Worm (Caenorhabditis elegans) whole organism, young adult: ENCODE results near the gene sdz-15.
A peak's percentile ranks its signal among the peaks of the same experiment; 100 is the strongest.

ENCODE experiments used
- B0019.2 ChIP-seq: fragments of 200-800 bp; sonication (Bioruptor generic); conservative IDR thresholded peaks from 2 replicates; pipeline ENCODE4 v1.3.6; 2022; ENCODE audit warnings: missing genetic modification reagents, missing genetic modification characterization, missing compliant biosample characterization
- B0035.1 ChIP-seq: sonication (generic microtip); optimal IDR thresholded peaks from 2 replicates; lab custom pipeline; 2016; ENCODE audit warnings: missing genetic modification characterization, mild to moderate bottlenecking, missing compliant biosample characterization, missing genotype, missing genetic modification reagents
- C06A6.2 ChIP-seq: fragments of 200-800 bp; sonication (Bioruptor generic); conservative IDR thresholded peaks from 2 replicates; pipeline ENCODE4 v1.3.6; 2022; ENCODE audit warnings: missing genetic modification characterization, missing compliant biosample characterization
- F22D6.2 ChIP-seq: sonication (generic microtip); optimal IDR thresholded peaks from 2 replicates; lab custom pipeline; 2016; ENCODE audit warnings: mild to moderate bottlenecking, missing genetic modification characterization, missing compliant biosample characterization
- F52B5.7 ChIP-seq: sonication (generic microtip); optimal IDR thresholded peaks from 2 replicates; lab custom pipeline; 2016; ENCODE audit warnings: mild to moderate bottlenecking, missing genetic modification characterization, missing compliant biosample characterization
- K12H6.12 ChIP-seq: fragments of 200-800 bp; sonication (Bioruptor generic); optimal IDR thresholded peaks from 2 replicates; lab custom pipeline; 2018; ENCODE audit warnings: mild to moderate bottlenecking, missing genetic modification characterization, missing compliant biosample characterization
- T07F8.4 ChIP-seq: sonication (generic microtip); optimal IDR thresholded peaks from 2 replicates; lab custom pipeline; 2016; ENCODE audit warnings: mild to moderate bottlenecking, missing genetic modification characterization, moderate library complexity, missing compliant biosample characterization
- Y79H2A.3 ChIP-seq: fragments of 200-800 bp; sonication (Bioruptor generic); conservative IDR thresholded peaks from 2 replicates; pipeline ENCODE4 v1.3.6; 2022; ENCODE audit warnings: missing genetic modification reagents, missing genetic modification characterization, missing compliant biosample characterization
- akir-1 ChIP-seq: fragments of 200-800 bp; sonication (Bioruptor generic); optimal IDR thresholded peaks from 2 replicates; lab custom pipeline; 2018; ENCODE audit warnings: mild to moderate bottlenecking, missing genetic modification characterization, moderate library complexity, missing compliant biosample characterization
- ama-1 ChIP-seq, 3 experiments: fragments of 150-350 bp in 1 of 3; sonication (generic microtip) in 2 of 3; optimal IDR thresholded peaks; 2 replicates each; lab custom pipeline; 2014 to 2018; ENCODE audit warnings: missing biosample characterization in 2 of 3, missing genetic modification characterization in 2 of 3, missing genetic modification reagents in 2 of 3
- aptf-2 ChIP-seq: fragments of 200-800 bp; sonication (Bioruptor generic); conservative IDR thresholded peaks from 2 replicates; pipeline ENCODE4 v1.3.6; 2022; ENCODE audit warnings: missing genetic modification reagents, missing genetic modification characterization, missing compliant biosample characterization
- aptf-3 ChIP-seq: fragments of 200-800 bp; sonication (Bioruptor generic); IDR thresholded peaks from 2 replicates; pipeline ENCODE4 v1.3.6; 2022; ENCODE audit warnings: missing genetic modification characterization, missing compliant biosample characterization
- attf-5 ChIP-seq: fragments of 200-800 bp; sonication (Bioruptor generic); optimal IDR thresholded peaks from 2 replicates; lab custom pipeline; 2018; ENCODE audit warnings: mild to moderate bottlenecking, missing genetic modification characterization, missing compliant biosample characterization
- bed-2 ChIP-seq: fragments of 200-800 bp; sonication (Bioruptor generic); IDR thresholded peaks from 2 replicates; pipeline ENCODE4 v1.3.6; 2022; ENCODE audit warnings: missing genetic modification reagents, missing genetic modification characterization, missing compliant biosample characterization
- ceh-58 ChIP-seq: fragments of 200-800 bp; sonication (Bioruptor generic); IDR thresholded peaks from 2 replicates; pipeline ENCODE4 v1.3.6; 2022; ENCODE audit warnings: missing genetic modification characterization, missing compliant biosample characterization
- die-1 ChIP-seq: sonication (generic microtip); optimal IDR thresholded peaks from 2 replicates; lab custom pipeline; 2016; ENCODE audit warnings: missing genotype, mild to moderate bottlenecking, missing genetic modification characterization, missing compliant biosample characterization
- dox-1 ChIP-seq: fragments of 200-800 bp; sonication (Bioruptor generic); IDR thresholded peaks from 2 replicates; pipeline ENCODE4 v1.3.6; 2022; ENCODE audit warnings: missing genetic modification reagents, missing genetic modification characterization, missing compliant biosample characterization
- dpff-1 ChIP-seq: sonication (generic microtip); optimal IDR thresholded peaks from 2 replicates; lab custom pipeline; 2017; ENCODE audit warnings: mild to moderate bottlenecking, missing genetic modification characterization, missing compliant biosample characterization
- efl-1 ChIP-seq: fragments of 150-350 bp; optimal IDR thresholded peaks from 2 replicates; lab custom pipeline; 2014; ENCODE audit warnings: missing biosample characterization, missing genetic modification reagents, missing genetic modification characterization
- egrh-3 ChIP-seq: fragments of 200-800 bp; sonication (Bioruptor generic); IDR thresholded peaks from 2 replicates; pipeline ENCODE4 v1.3.6; 2022; ENCODE audit warnings: missing genetic modification reagents, missing genetic modification characterization, missing compliant biosample characterization
- ets-4 ChIP-seq: fragments of 200-800 bp; sonication (Bioruptor generic); optimal IDR thresholded peaks from 2 replicates; lab custom pipeline; 2018; ENCODE audit warnings: mild to moderate bottlenecking, missing genetic modification characterization, missing compliant biosample characterization
- gei-17 ChIP-seq: fragments of 200-800 bp; sonication (Bioruptor generic); optimal IDR thresholded peaks from 2 replicates; lab custom pipeline; 2018; ENCODE audit warnings: mild to moderate bottlenecking, missing genetic modification characterization, missing compliant biosample characterization
- him-1 ChIP-seq: sonication (generic microtip); optimal IDR thresholded peaks from 2 replicates; lab custom pipeline; 2016; ENCODE audit warnings: missing genotype, missing genetic modification reagents, missing genetic modification characterization, missing compliant biosample characterization
- hmg-1.2 ChIP-seq: fragments of 200-800 bp; sonication (Bioruptor generic); IDR thresholded peaks from 2 replicates; pipeline ENCODE4 v1.3.6; 2022; ENCODE audit warnings: missing genetic modification reagents, missing genetic modification characterization, missing compliant biosample characterization
- hmg-20 ChIP-seq: fragments of 200-800 bp; sonication (Bioruptor generic); IDR thresholded peaks from 2 replicates; pipeline ENCODE4 v1.3.6; 2022; ENCODE audit warnings: missing genetic modification reagents, missing genetic modification characterization, missing compliant biosample characterization
- let-607 ChIP-seq, 2 experiments: fragments of 200-800 bp in 1 of 2; sonication (Bioruptor generic) in 1 of 2; sonication (generic microtip) in 1 of 2; optimal IDR thresholded peaks; 2 replicates each; lab custom pipeline; 2016 to 2018; ENCODE audit warnings: mild to moderate bottlenecking in 2 of 2, missing compliant biosample characterization in 2 of 2, missing genetic modification characterization in 2 of 2, moderate library complexity in 2 of 2, missing genotype in 1 of 2
- lsl-1 ChIP-seq: fragments of 200-800 bp; sonication (Bioruptor generic); optimal IDR thresholded peaks from 2 replicates; lab custom pipeline; 2018; ENCODE audit warnings: mild to moderate bottlenecking, missing genetic modification characterization, moderate library complexity, missing compliant biosample characterization
- lsy-27 ChIP-seq: sonication (generic microtip); optimal IDR thresholded peaks from 2 replicates; lab custom pipeline; 2017; ENCODE audit warnings: missing genetic modification characterization, mild to moderate bottlenecking, missing compliant biosample characterization, antibody characterized with exemption, missing genotype, borderline replicate concordance; ENCODE audit not compliant: insufficient read depth
- madf-6 ChIP-seq: fragments of 200-800 bp; sonication (Bioruptor generic); IDR thresholded peaks from 2 replicates; pipeline ENCODE4 v1.3.6; 2022; ENCODE audit warnings: missing genetic modification reagents, missing genetic modification characterization, missing compliant biosample characterization
- mcd-1 ChIP-seq: fragments of 200-800 bp; sonication (Bioruptor generic); IDR thresholded peaks from 2 replicates; pipeline ENCODE4 v1.3.6; 2022; ENCODE audit warnings: missing genetic modification reagents, missing genetic modification characterization, missing compliant biosample characterization
- nfya-1 ChIP-seq: sonication (generic microtip); optimal IDR thresholded peaks from 2 replicates; lab custom pipeline; 2017; ENCODE audit warnings: antibody characterized with exemption, missing compliant biosample characterization, missing genetic modification characterization, borderline replicate concordance; ENCODE audit not compliant: insufficient read depth
- nhr-120 ChIP-seq: fragments of 200-800 bp; sonication (Bioruptor generic); IDR thresholded peaks from 2 replicates; pipeline ENCODE4 v1.3.6; 2022; ENCODE audit warnings: missing genetic modification characterization, missing compliant biosample characterization
- nhr-179 ChIP-seq: sonication (generic microtip); optimal IDR thresholded peaks from 2 replicates; lab custom pipeline; 2016; ENCODE audit warnings: mild to moderate bottlenecking, missing genetic modification characterization, missing compliant biosample characterization
- nhr-27 ChIP-seq: fragments of 200-800 bp; sonication (Bioruptor generic); optimal IDR thresholded peaks from 2 replicates; lab custom pipeline; 2018; ENCODE audit warnings: mild to moderate bottlenecking, missing genetic modification characterization, moderate library complexity, missing compliant biosample characterization
- nhr-80 ChIP-seq: sonication (generic microtip); optimal IDR thresholded peaks from 2 replicates; lab custom pipeline; 2016; ENCODE audit warnings: missing genetic modification characterization, missing compliant biosample characterization
- nhr-90 ChIP-seq: sonication (generic microtip); optimal IDR thresholded peaks from 2 replicates; lab custom pipeline; 2016; ENCODE audit warnings: missing genotype, mild to moderate bottlenecking, missing genetic modification characterization, missing compliant biosample characterization
- rpc-1 ChIP-seq, 2 experiments: fragments of 150-350 bp in 1 of 2; sonication (generic microtip) in 1 of 2; optimal IDR thresholded peaks; 2 replicates each; lab custom pipeline; 2014 to 2018; ENCODE audit warnings: missing biosample characterization in 1 of 2, missing genetic modification characterization in 1 of 2, missing genetic modification reagents in 1 of 2, missing genotype in 1 of 2
- snpc-1.3 ChIP-seq: sonication (generic microtip); optimal IDR thresholded peaks from 2 replicates; lab custom pipeline; 2017; ENCODE audit warnings: missing genetic modification characterization, mild to moderate bottlenecking, missing compliant biosample characterization, antibody characterized with exemption, moderate library complexity, missing genotype, missing genetic modification reagents; ENCODE audit not compliant: insufficient read depth
- snpc-3.4 ChIP-seq: sonication (generic microtip); optimal IDR thresholded peaks from 2 replicates; lab custom pipeline; 2017; ENCODE audit warnings: missing genetic modification characterization, mild to moderate bottlenecking, missing compliant biosample characterization, antibody characterized with exemption, moderate library complexity, missing genotype, missing genetic modification reagents
- snpc-4 ChIP-seq, 5 experiments: fragments of 150-350 bp in 1 of 5; sonication (generic microtip) in 4 of 5; optimal IDR thresholded peaks; 2 replicates each; lab custom pipeline; 2014 to 2018; ENCODE audit warnings: missing genetic modification characterization in 5 of 5, missing biosample characterization in 3 of 5, antibody characterized with exemption in 2 of 5, mild to moderate bottlenecking in 2 of 5, missing compliant biosample characterization in 2 of 5, missing genotype in 2 of 5, moderate library complexity in 2 of 5, missing genetic modification reagents in 1 of 5
- sptf-2 ChIP-seq: fragments of 200-800 bp; sonication (Bioruptor generic); optimal IDR thresholded peaks from 2 replicates; lab custom pipeline; 2018; ENCODE audit warnings: mild to moderate bottlenecking, missing genetic modification characterization, missing compliant biosample characterization
- tbx-9 ChIP-seq: sonication (generic microtip); optimal IDR thresholded peaks from 2 replicates; lab custom pipeline; 2016; ENCODE audit warnings: borderline replicate concordance, missing genetic modification characterization, inconsistent platforms, missing compliant biosample characterization
- zim-3 ChIP-seq: sonication (generic microtip); optimal IDR thresholded peaks from 2 replicates; lab custom pipeline; 2017; ENCODE audit warnings: mild to moderate bottlenecking, missing genetic modification characterization, moderate library complexity, missing compliant biosample characterization
- ztf-18 ChIP-seq: sonication (generic microtip); optimal IDR thresholded peaks from 2 replicates; lab custom pipeline; 2016; ENCODE audit warnings: missing genotype, mild to moderate bottlenecking, missing genetic modification characterization, missing compliant biosample characterization
- ztf-25 ChIP-seq: fragments of 200-800 bp; sonication (Bioruptor generic); IDR thresholded peaks from 2 replicates; pipeline ENCODE4 v1.3.6; 2022; ENCODE audit warnings: missing genetic modification reagents, missing genetic modification characterization, missing compliant biosample characterization
- ztf-28 ChIP-seq: fragments of 200-800 bp; sonication (Bioruptor generic); IDR thresholded peaks from 2 replicates; pipeline ENCODE4 v1.3.6; 2022; ENCODE audit warnings: missing genetic modification reagents, missing genetic modification characterization, missing compliant biosample characterization

sdz-15 gene

DNA sequence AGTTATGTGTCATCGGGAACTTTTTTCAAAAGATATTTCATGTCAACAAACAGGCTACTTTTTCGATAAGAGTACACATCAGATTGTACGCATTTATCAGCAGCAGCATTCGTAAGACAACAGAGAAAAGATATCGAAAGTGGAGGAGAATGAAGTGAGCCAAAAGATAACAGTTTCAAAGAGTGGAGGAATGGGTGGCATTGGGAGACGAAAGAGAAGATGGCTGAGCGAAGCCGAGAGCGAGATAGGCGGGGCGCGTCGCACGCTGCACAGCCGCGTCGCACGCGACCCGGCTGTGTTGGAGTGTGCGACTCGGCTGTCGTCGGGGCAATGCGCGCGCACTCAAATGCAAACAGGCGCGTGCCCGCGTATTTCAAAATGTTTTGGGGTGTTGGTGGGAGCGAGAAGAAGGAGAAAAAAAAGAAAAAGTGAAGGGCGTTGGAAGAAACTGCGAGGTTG lies 34.1 kb upstream of the sdz-15 start (continued):
- peak; percentile 97 for TF ChIP-seq egrh-3 (GFP tag; lab: Robert Waterston, UW)
- TF ChIP-seq F22D6.2 (tag; lab: Kevin White, UChicago), result peak; percentile 49
- no peak for TF ChIP-seq nhr-27 (tag; lab: Kevin White, UChicago)
- TF ChIP-seq attf-5 (GFP tag; lab: Kevin White, UChicago), result peak; percentile 95
- peak; percentile 89 for TF ChIP-seq mcd-1 (GFP tag; lab: Robert Waterston, UW)
- peak; percentile 66 for TF ChIP-seq hmg-1.2
- peak; percentile 86 for TF ChIP-seq C06A6.2 (GFP tag; lab: Robert Waterston, UW)
- 0 out of 2 replicates have a peak, but pooled peaks have one; percentile 66 for TF ChIP-seq ztf-28 (GFP tag; lab: Robert Waterston, UW)
- no peak for TF ChIP-seq sptf-2
- TF ChIP-seq efl-1, result peak; percentile 86
- no peak for TF ChIP-seq nfya-1
- no peak for TF ChIP-seq snpc-4 (GFP tag; optimal IDR thresholded peaks at IDR 0.05; lab: Kevin White, UChicago)
- peak in 3 of 4 experiments; percentile 66 to 69 (median 67) for TF ChIP-seq snpc-4 (tag; optimal IDR thresholded peaks at IDR 0.05; lab: Kevin White, UChicago)
- peak; percentile 78 for TF ChIP-seq ztf-18 (tag; lab: Kevin White, UChicago)
- TF ChIP-seq nhr-179 (tag; lab: Kevin White, UChicago), result no peak
- peak; percentile 86 for TF ChIP-seq K12H6.12 (tag; lab: Kevin White, UChicago)
- peak; percentile 47; the same call in 1 of the 2 replicates for TF ChIP-seq ztf-25 (GFP tag; lab: Robert Waterston, UW)
- TF ChIP-seq aptf-3 (GFP tag; lab: Robert Waterston, UW), result peak; percentile 70; the same call in 1 of the 2 replicates
- peak; percentile 53 for TF ChIP-seq B0035.1
- no peak for TF ChIP-seq dpff-1 (tag; lab: Kevin White, UChicago)
- TF ChIP-seq akir-1, result peak; percentile 62
- TF ChIP-seq F52B5.7 (tag; lab: Kevin White, UChicago), result peak; percentile 79
- no peak for TF ChIP-seq lsy-27 (tag; lab: Kevin White, UChicago)
- peak; percentile 19 for TF ChIP-seq T07F8.4
- peak; percentile 72 for TF ChIP-seq zim-3 (tag; lab: Kevin White, UChicago)
- no peak for TF ChIP-seq nhr-120 (GFP tag; lab: Robert Waterston, UW)
- no peak for TF ChIP-seq bed-2
- TF ChIP-seq Y79H2A.3, result peak; percentile 84; the same call in 1 of the 2 replicates
- TF ChIP-seq let-607 (tag; optimal IDR thresholded peaks at IDR 0.05; lab: Kevin White, UChicago), result peak; percentile 83 to 87
- no peak for TF ChIP-seq snpc-1.3
- TF ChIP-seq madf-6 (GFP tag; lab: Robert Waterston, UW), result peak; percentile 92
- TF ChIP-seq dox-1 (GFP tag; lab: Robert Waterston, UW), result peak; percentile 95
- TF ChIP-seq ets-4 (GFP tag; lab: Kevin White, UChicago), result peak; percentile 86
- no peak for TF ChIP-seq him-1 (tag; lab: Kevin White, UChicago)
- TF ChIP-seq ceh-58 (GFP tag; lab: Robert Waterston, UW), result 0 out of 2 replicates have a peak, but pooled peaks have one; percentile 16
- TF ChIP-seq B0019.2, result 0 out of 2 replicates have a peak, but pooled peaks have one; percentile 17
- TF ChIP-seq gei-17 (GFP tag; lab: Kevin White, UChicago), result no peak
- no peak for TF ChIP-seq snpc-3.4 (tag; lab: Kevin White, UChicago)
- TF ChIP-seq rpc-1 (optimal IDR thresholded peaks at IDR 0.05; lab: Kevin White, UChicago), result no peak
- TF ChIP-seq rpc-1 (tag; optimal IDR thresholded peaks at IDR 0.05; lab: Kevin White, UChicago), result no peak
- peak; percentile 18 for TF ChIP-seq ama-1 (optimal IDR thresholded peaks at IDR 0.05; lab: Kevin White, UChicago)
- peak in 1 of 2 experiments; percentile 8 for TF ChIP-seq ama-1 (GFP tag; optimal IDR thresholded peaks at IDR 0.05; lab: Kevin White, UChicago)
- no peak for TF ChIP-seq hmg-20 (GFP tag; lab: Robert Waterston, UW)
- TF ChIP-seq tbx-9 (tag; lab: Kevin White, UChicago), result no peak
- peak; percentile 67 for TF ChIP-seq nhr-90 (tag; lab: Kevin White, UChicago)
- peak; percentile 47 for TF ChIP-seq die-1 (tag; lab: Kevin White, UChicago)
- TF ChIP-seq nhr-80 (tag; lab: Kevin White, UChicago), result peak; percentile 99
- TF ChIP-seq lsl-1 (GFP tag; lab: Kevin White, UChicago), result peak; percentile 66
- no peak for TF ChIP-seq aptf-2
